Worm (Caenorhabditis elegans): ENCODE results near the gene T27A1.3.

- TF ChIP-seq ztf-23 (GFP tag; IDR thresholded peaks at IDR 0.05) (no peak), ztf-29 (GFP tag; IDR thresholded peaks at IDR 0.05) (no peak), klf-2 (GFP tag; conservative IDR thresholded peaks at IDR 0.05) (no peak), flt-1 (GFP tag; IDR thresholded peaks at IDR 0.05) (no peak)
Measured at ce11 chrII:495124-495523, 40.2 kb upstream of the T27A1.3 start, which contains the start of gene sms-5.

Data from whole organism, midembryonic.